Worm (Caenorhabditis elegans): ENCODE measurements around the gene Y66D12A.21.

DNA sequence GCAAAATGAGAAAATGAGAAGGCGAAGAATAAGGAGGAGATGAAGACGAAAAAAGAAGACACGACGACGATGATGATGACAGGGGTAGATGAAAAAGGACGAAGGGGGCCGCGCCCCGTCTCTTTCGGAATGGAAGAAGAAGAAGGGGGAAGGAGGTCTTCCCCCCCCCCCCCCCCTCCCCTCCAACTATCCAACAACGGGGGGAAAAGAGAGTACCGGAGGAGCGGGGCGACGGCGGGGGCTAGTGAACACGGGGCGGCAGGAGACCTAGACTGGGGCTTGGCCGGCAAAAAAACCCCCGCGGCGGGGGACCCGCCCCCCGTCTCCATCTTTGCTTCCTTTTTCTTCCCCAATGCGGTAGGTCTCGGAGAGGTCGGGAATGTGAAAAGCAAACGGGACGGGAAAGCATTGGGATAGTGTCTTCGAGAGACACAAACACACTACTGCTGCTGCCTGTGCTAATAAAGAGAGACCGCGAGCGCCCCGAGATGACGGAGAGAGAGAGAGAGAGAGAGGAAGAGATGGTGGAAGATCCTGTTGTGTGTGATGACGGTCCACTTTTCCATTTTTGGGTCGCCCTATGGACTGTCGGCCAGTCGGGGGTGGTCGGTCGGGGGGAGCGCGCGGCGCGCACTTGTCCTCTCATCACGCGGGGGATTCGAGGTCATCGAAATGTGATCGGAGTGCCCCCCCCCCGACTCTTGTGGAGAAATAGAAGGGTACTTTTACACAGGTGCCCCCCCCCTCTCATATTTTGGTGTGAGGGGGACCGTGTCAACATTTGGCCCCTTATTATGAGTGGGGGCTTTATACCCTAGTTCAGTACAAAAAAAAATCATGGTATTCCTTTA is 37.2 kb downstream of the Y66D12A.21 start:
- TF ChIP-seq egl-27 (tag; optimal IDR thresholded peaks at IDR 0.05) (no peak), R02D3.7 (tag; optimal IDR thresholded peaks at IDR 0.05) (no peak), dmd-4 (tag; optimal IDR thresholded peaks at IDR 0.05) (no peak)
